Fruit fly (Drosophila melanogaster): ENCODE results near the gene betaTub85D.

betaTub85D gene

dm6 chr3R:9422338-9422737 lies 12.3 kb upstream of the betaTub85D start:
- TF ChIP-seq CG1620 (GFP tag; optimal IDR thresholded peaks at IDR 0.05) (no peak), CG7101 (tag; optimal IDR thresholded peaks at IDR 0.05) (no peak), kay (GFP tag; ENCODE audit: borderline replicate concordance) (peak; percentile 59), cic (GFP tag; optimal IDR thresholded peaks at IDR 0.05) (peak; percentile 21), tj (GFP tag; optimal IDR thresholded peaks at IDR 0.05) (peak; percentile 80), CG12768 (GFP tag; optimal IDR thresholded peaks at IDR 0.05) (peak; percentile 44), Hr96 (GFP tag; optimal IDR thresholded peaks at IDR 0.05) (no peak)

- no peak for TF ChIP-seq CG1620 (GFP tag; optimal IDR thresholded peaks at IDR 0.05)
- TF ChIP-seq cic (GFP tag; optimal IDR thresholded peaks at IDR 0.05): peak; percentile 91
- peak; percentile 10 for TF ChIP-seq CG33017 (tag; optimal IDR thresholded peaks at IDR 0.05)
- peak; percentile 64 for TF ChIP-seq tj (GFP tag; optimal IDR thresholded peaks at IDR 0.05)
- no peak for TF ChIP-seq Clk (GFP tag; optimal IDR thresholded peaks at IDR 0.05)
- peak; percentile 18 for TF ChIP-seq CG7045 (GFP tag; optimal IDR thresholded peaks at IDR 0.05)
- TF ChIP-seq kay (GFP tag; ENCODE audit: borderline replicate concordance): no peak
- TF ChIP-seq cnc (optimal IDR thresholded peaks at IDR 0.05): no peak
- TF ChIP-seq Hr96 (GFP tag; optimal IDR thresholded peaks at IDR 0.05): no peak
- TF ChIP-seq CG11617 (GFP tag; optimal IDR thresholded peaks at IDR 0.05): peak; percentile 45
- peak; percentile 34 for TF ChIP-seq CG7101 (tag; optimal IDR thresholded peaks at IDR 0.05)
- no peak for TF ChIP-seq bab1 (GFP tag; optimal IDR thresholded peaks at IDR 0.05)
- peak; percentile 36 for TF ChIP-seq ovo (GFP tag; optimal IDR thresholded peaks at IDR 0.05)
- no peak for TF ChIP-seq toe (GFP tag; optimal IDR thresholded peaks at IDR 0.05)
- TF ChIP-seq Crg-1 (GFP tag; optimal IDR thresholded peaks at IDR 0.05): no peak
- TF ChIP-seq pad (GFP tag; optimal IDR thresholded peaks at IDR 0.05): peak; percentile 55
- TF ChIP-seq CG12768 (GFP tag; optimal IDR thresholded peaks at IDR 0.05): peak; percentile 73
- peak; percentile 13 for TF ChIP-seq Mnt (GFP tag; optimal IDR thresholded peaks at IDR 0.05)
- TF ChIP-seq CG5204 (GFP tag; optimal IDR thresholded peaks at IDR 0.05): no peak
- TF ChIP-seq CG14711 (tag; optimal IDR thresholded peaks at IDR 0.05): peak; percentile 14
Observed at dm6 chr3R:9420439-9421234, 10.6 kb upstream of the betaTub85D start.

- no peak for TF ChIP-seq bab1 (GFP tag; optimal IDR thresholded peaks at IDR 0.05)
- peak; percentile 28 for TF ChIP-seq CG33017 (tag; optimal IDR thresholded peaks at IDR 0.05)
- TF ChIP-seq Crg-1 (GFP tag; optimal IDR thresholded peaks at IDR 0.05): peak; percentile 10
- no peak for TF ChIP-seq toe (GFP tag; optimal IDR thresholded peaks at IDR 0.05)
- TF ChIP-seq Mnt (GFP tag; optimal IDR thresholded peaks at IDR 0.05): peak; percentile 95
- TF ChIP-seq CG11617 (GFP tag; optimal IDR thresholded peaks at IDR 0.05): peak; percentile 1
- peak; percentile 9 for TF ChIP-seq CG7045 (GFP tag; optimal IDR thresholded peaks at IDR 0.05)
- peak; percentile 56 for TF ChIP-seq Clk (GFP tag; optimal IDR thresholded peaks at IDR 0.05)
- TF ChIP-seq tj (GFP tag; optimal IDR thresholded peaks at IDR 0.05): peak; percentile 47
- TF ChIP-seq ovo (GFP tag; optimal IDR thresholded peaks at IDR 0.05): no peak
- TF ChIP-seq cic (GFP tag; optimal IDR thresholded peaks at IDR 0.05): peak; percentile 73
- peak; percentile 17 for TF ChIP-seq pad (GFP tag; optimal IDR thresholded peaks at IDR 0.05)
- peak; percentile 47 for TF ChIP-seq CG12768 (GFP tag; optimal IDR thresholded peaks at IDR 0.05)
- TF ChIP-seq CG14711 (tag; optimal IDR thresholded peaks at IDR 0.05): peak; percentile 17
Observed at dm6 chr3R:9419300-9419652, 9.2 kb upstream of the betaTub85D start.

dm6 chr3R:9418373-9419299 lies 8.6 kb upstream of the betaTub85D start:
- TF ChIP-seq tj (GFP tag; optimal IDR thresholded peaks at IDR 0.05): peak; percentile 56
- no peak for TF ChIP-seq CG1620 (GFP tag; optimal IDR thresholded peaks at IDR 0.05)
- peak; percentile 73 for TF ChIP-seq kay (GFP tag; ENCODE audit: borderline replicate concordance)

dm6 chr3R:9417577-9418334 lies 7.7 kb upstream of the betaTub85D start, which contains the start of gene ps:
ps (plus strand) TSS chr3R:9417940.
- TF ChIP-seq CG5204 (GFP tag; optimal IDR thresholded peaks at IDR 0.05) (no peak), CG12768 (GFP tag; optimal IDR thresholded peaks at IDR 0.05) (peak; percentile 2), tj (GFP tag; optimal IDR thresholded peaks at IDR 0.05) (peak; percentile 71), cic (GFP tag; optimal IDR thresholded peaks at IDR 0.05) (peak; percentile 57), CG14711 (tag; optimal IDR thresholded peaks at IDR 0.05) (no peak), toe (GFP tag; optimal IDR thresholded peaks at IDR 0.05) (no peak), CG7045 (GFP tag; optimal IDR thresholded peaks at IDR 0.05) (peak; percentile 43), Mnt (GFP tag; optimal IDR thresholded peaks at IDR 0.05) (peak; percentile 77), Crg-1 (GFP tag; optimal IDR thresholded peaks at IDR 0.05) (no peak), CG7101 (tag; optimal IDR thresholded peaks at IDR 0.05) (no peak), CG1620 (GFP tag; optimal IDR thresholded peaks at IDR 0.05) (no peak), Clk (GFP tag; optimal IDR thresholded peaks at IDR 0.05) (no peak), CG11617 (GFP tag; optimal IDR thresholded peaks at IDR 0.05) (peak; percentile 40), kay (GFP tag; ENCODE audit: borderline replicate concordance) (no peak), CG33017 (tag; optimal IDR thresholded peaks at IDR 0.05) (peak; percentile 30), cnc (optimal IDR thresholded peaks at IDR 0.05) (no peak), bab1 (GFP tag; optimal IDR thresholded peaks at IDR 0.05) (peak; percentile 19), pad (GFP tag; optimal IDR thresholded peaks at IDR 0.05) (peak; percentile 6), ovo (GFP tag; optimal IDR thresholded peaks at IDR 0.05) (no peak), Hr96 (GFP tag; optimal IDR thresholded peaks at IDR 0.05) (no peak)

Data from whole organism, adult.